Worm (Caenorhabditis elegans): ENCODE results near the gene H23N18.5.

The H23N18.5 gene

DNA sequence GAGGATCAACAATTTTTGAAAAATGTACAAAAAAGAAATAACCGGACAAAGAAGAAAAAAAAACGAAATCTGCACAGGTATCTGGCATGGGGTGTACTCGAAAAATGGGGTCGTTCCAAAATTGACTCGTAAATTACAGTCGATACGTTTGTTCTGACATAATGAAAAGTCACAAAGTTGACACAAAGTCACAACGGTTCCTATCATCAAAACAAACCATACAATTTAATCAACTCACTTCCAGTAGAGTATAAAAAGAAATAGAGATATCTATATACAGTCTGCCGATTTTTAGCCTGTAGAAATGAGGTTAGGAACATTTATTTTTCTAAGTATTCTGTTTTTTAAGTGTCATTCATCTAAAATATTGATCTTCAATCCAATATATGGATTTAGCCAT, 27.7 kb downstream of the H23N18.5 start, which contains the start of gene T19H12.12:
TSS of gene T19H12.12 (plus strand) at position 301 of the 400 bp plus-strand sequence.
- no peak for TF ChIP-seq drap-1 (GFP tag; optimal IDR thresholded peaks at IDR 0.05)
- no peak for TF ChIP-seq mab-5 (tag; optimal IDR thresholded peaks at IDR 0.05)
- no peak for TF ChIP-seq elt-3 (tag; optimal IDR thresholded peaks at IDR 0.05)
- no peak for TF ChIP-seq unc-120 (tag; optimal IDR thresholded peaks at IDR 0.05; ENCODE audit: poor library complexity, severe bottlenecking)
- no peak for TF ChIP-seq blmp-1 (tag; optimal IDR thresholded peaks at IDR 0.05)
- TF ChIP-seq unc-39 (tag; optimal IDR thresholded peaks at IDR 0.05): no peak
- no peak for TF ChIP-seq tbx-8 (GFP tag; optimal IDR thresholded peaks at IDR 0.05)
- no peak for TF ChIP-seq sptf-1 (tag; optimal IDR thresholded peaks at IDR 0.05)
- no peak for TF ChIP-seq snpc-4 (tag; optimal IDR thresholded peaks at IDR 0.05)
- no peak for TF ChIP-seq mls-2 (tag; optimal IDR thresholded peaks at IDR 0.05)
- TF ChIP-seq ceh-39 (tag; optimal IDR thresholded peaks at IDR 0.05): no peak
- TF ChIP-seq nhr-2 (tag; optimal IDR thresholded peaks at IDR 0.05): no peak
- no peak for TF ChIP-seq mep-1 (tag; optimal IDR thresholded peaks at IDR 0.05)

DNA sequence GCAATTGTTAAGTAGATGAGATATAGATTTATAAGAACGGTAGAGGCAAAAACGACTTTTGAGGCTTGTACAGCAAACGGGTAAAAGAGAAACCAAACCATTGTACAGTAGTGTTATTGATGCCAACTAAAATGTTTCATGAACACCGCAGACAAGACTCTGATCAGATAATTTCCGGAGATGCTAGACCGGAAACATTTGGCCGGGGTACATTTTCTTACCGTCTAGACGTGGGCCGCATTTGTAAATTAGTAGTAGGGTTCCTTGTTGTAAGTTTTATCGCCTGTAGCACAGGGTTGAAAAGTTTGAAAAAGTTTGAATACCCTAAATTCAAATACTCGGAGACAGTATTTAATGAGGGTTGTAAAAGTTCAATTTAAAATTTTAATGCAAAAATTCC, 30.8 kb downstream of the H23N18.5 start, which contains the start of gene str-32:
TSS of gene str-32 (minus strand) at position 101 of the 400 bp plus-strand sequence.
- TF ChIP-seq cnd-1 (tag; optimal IDR thresholded peaks at IDR 0.05) (no peak), hlh-1 (tag; optimal IDR thresholded peaks at IDR 0.05) (no peak), ham-2 (GFP tag; optimal IDR thresholded peaks at IDR 0.05) (no peak), lsy-2 (tag; optimal IDR thresholded peaks at IDR 0.05) (no peak)

DNA sequence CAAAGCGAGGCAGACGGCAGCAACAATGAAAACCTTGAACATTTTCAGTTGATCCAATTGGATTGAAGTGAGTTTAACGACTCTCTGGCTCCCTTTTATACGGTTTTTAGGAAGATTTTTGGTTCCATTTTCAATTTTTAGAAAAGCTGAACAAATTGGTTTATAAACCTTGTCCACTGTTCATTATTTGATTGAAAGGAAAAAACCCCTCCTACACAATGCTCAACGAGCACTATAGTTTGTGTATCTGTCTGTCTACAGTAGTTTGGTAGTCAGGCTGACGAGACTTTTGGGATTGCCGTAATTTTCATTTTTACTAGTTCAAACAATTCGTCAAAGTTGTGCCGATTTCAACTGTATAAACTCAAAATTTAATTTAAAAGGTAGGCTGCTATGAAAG, 32.9 kb downstream of the H23N18.5 start, which contains the start of gene T19H12.15:
TSS of gene T19H12.15 (minus strand) at position 101 of the 400 bp plus-strand sequence.
- no peak for TF ChIP-seq bed-3 (GFP tag; optimal IDR thresholded peaks at IDR 0.05)
- no peak for TF ChIP-seq unc-120 (tag; optimal IDR thresholded peaks at IDR 0.05; ENCODE audit: poor library complexity, severe bottlenecking)
- TF ChIP-seq nhr-2 (tag; optimal IDR thresholded peaks at IDR 0.05): no peak
- TF ChIP-seq mab-5 (tag; optimal IDR thresholded peaks at IDR 0.05): no peak
- no peak for TF ChIP-seq nhr-28 (tag; optimal IDR thresholded peaks at IDR 0.05)
- no peak for TF ChIP-seq M03D4.4 (tag; optimal IDR thresholded peaks at IDR 0.05)
- no peak for TF ChIP-seq unc-62 (GFP tag; optimal IDR thresholded peaks at IDR 0.05)
- no peak for TF ChIP-seq mls-2 (tag; optimal IDR thresholded peaks at IDR 0.05)
- TF ChIP-seq nhr-76 (tag; optimal IDR thresholded peaks at IDR 0.05): no peak
- TF ChIP-seq ces-1 (GFP tag; optimal IDR thresholded peaks at IDR 0.05): no peak
- TF ChIP-seq sptf-1 (tag; optimal IDR thresholded peaks at IDR 0.05): no peak
- TF ChIP-seq ham-2 (GFP tag; optimal IDR thresholded peaks at IDR 0.05): no peak

DNA sequence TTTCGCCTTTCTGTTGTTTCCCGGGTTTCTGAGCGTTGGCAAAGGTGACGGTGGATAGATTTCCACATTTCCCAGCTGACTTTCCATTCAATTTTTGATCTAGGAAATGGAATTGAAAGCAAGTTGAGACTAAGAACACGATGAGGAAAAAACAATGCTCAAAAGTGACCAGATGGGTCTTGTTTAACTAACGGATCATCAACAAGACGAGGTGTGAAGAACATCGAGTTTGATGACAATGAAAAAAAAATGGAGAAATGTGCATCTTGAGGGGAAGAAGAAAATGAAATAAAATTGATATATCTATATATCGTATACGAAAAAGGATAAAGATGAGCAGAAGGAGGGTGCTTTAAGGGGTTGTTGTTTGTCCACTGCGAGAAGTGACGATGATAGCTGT, 34.6 kb downstream of the H23N18.5 start, which contains the start of gene T19H12.6:
TSS of gene T19H12.6 (minus strand) at position 101 of the 400 bp plus-strand sequence.
- no peak for TF ChIP-seq elt-3 (tag; optimal IDR thresholded peaks at IDR 0.05)
- TF ChIP-seq lin-32 (GFP tag; optimal IDR thresholded peaks at IDR 0.05): no peak
- TF ChIP-seq sem-2 (GFP tag; optimal IDR thresholded peaks at IDR 0.05): no peak
- TF ChIP-seq elt-1 (tag; optimal IDR thresholded peaks at IDR 0.05; ENCODE audit: borderline replicate concordance, insufficient read depth): no peak
- TF ChIP-seq nhr-12 (tag; optimal IDR thresholded peaks at IDR 0.05): no peak
- no peak for TF ChIP-seq nhr-2 (tag; optimal IDR thresholded peaks at IDR 0.05)
- no peak for TF ChIP-seq flh-1 (GFP tag; optimal IDR thresholded peaks at IDR 0.05)

DNA sequence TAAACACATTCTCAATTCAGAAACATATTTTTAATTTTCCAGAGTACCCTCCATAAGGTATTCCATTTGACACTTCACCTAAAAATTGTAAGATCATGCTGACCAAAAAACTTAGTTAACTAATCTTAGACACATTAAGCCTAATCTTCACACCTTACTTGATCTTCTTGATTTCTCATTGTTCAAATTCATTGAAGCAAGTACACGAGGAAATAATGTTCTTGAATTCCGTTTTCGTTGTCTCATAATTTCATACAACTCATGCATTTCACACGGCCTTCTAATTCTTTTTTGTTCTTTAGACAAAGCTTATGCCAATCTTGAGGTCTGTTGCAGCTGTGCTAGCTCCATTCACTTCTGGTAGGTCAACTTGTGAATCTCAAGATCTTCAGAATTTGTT, 40.2 kb downstream of the H23N18.5 start, which contains the start of gene srd-33:
TSS of gene srd-33 (plus strand) at position 301 of the 400 bp plus-strand sequence.
- TF ChIP-seq cnd-1 (tag; optimal IDR thresholded peaks at IDR 0.05) (no peak), zip-8 (tag; optimal IDR thresholded peaks at IDR 0.05) (no peak), mab-5 (tag; optimal IDR thresholded peaks at IDR 0.05) (no peak), hlh-1 (tag; optimal IDR thresholded peaks at IDR 0.05) (no peak), blmp-1 (tag; optimal IDR thresholded peaks at IDR 0.05) (no peak), nhr-76 (tag; optimal IDR thresholded peaks at IDR 0.05) (no peak), ceh-39 (tag; optimal IDR thresholded peaks at IDR 0.05) (no peak), lin-32 (GFP tag; optimal IDR thresholded peaks at IDR 0.05) (no peak), sptf-1 (tag; optimal IDR thresholded peaks at IDR 0.05) (no peak), lin-13 (tag; optimal IDR thresholded peaks at IDR 0.05) (no peak), nhr-2 (tag; optimal IDR thresholded peaks at IDR 0.05) (no peak), lsy-2 (tag; optimal IDR thresholded peaks at IDR 0.05) (no peak), elt-1 (tag; optimal IDR thresholded peaks at IDR 0.05; ENCODE audit: borderline replicate concordance, insufficient read depth) (no peak), unc-120 (tag; optimal IDR thresholded peaks at IDR 0.05; ENCODE audit: poor library complexity, severe bottlenecking) (no peak), ceh-83 (GFP tag; optimal IDR thresholded peaks at IDR 0.05) (no peak), M03D4.4 (tag; optimal IDR thresholded peaks at IDR 0.05) (no peak), ham-2 (GFP tag; optimal IDR thresholded peaks at IDR 0.05) (no peak), ceh-43 (GFP tag; optimal IDR thresholded peaks at IDR 0.05) (no peak), drap-1 (GFP tag; optimal IDR thresholded peaks at IDR 0.05) (no peak), mep-1 (tag; optimal IDR thresholded peaks at IDR 0.05) (no peak)

Measured in whole organism, mixed stage, embryonic.